Worm (Caenorhabditis elegans) whole organism, L4 larva: ENCODE measurements around the gene nlp-33.

ENCODE experiments used
- F44E2.7 ChIP-seq: fragments of 200-800 bp; sonication (Bioruptor generic); IDR thresholded peaks from 2 replicates; pipeline ENCODE4 v2.1.2; 2022; ENCODE audit warnings: missing genetic modification characterization, missing compliant biosample characterization
- ZK337.2 ChIP-seq: fragments of 200-800 bp; sonication (Bioruptor generic); IDR thresholded peaks from 2 replicates; pipeline ENCODE4 v1.3.6; 2022; ENCODE audit warnings: missing genetic modification reagents, missing genetic modification characterization, missing compliant biosample characterization
- aha-1 ChIP-seq: fragments of 150-350 bp; peaks from one replicate; lab custom pipeline; 2014; ENCODE audit warnings: missing biosample characterization, missing genetic modification characterization
- ces-1 ChIP-seq: fragments of 150-350 bp; sonication (generic microtip); optimal IDR thresholded peaks from 4 replicates; lab custom pipeline; 2014; ENCODE audit warnings: missing biosample characterization, missing genetic modification reagents, missing genetic modification characterization
- daf-19 ChIP-seq: fragments of 200-800 bp; sonication (Bioruptor generic); conservative IDR thresholded peaks from 2 replicates; pipeline ENCODE4 v1.3.6; 2022; ENCODE audit warnings: missing genetic modification characterization, missing compliant biosample characterization
- fos-1 ChIP-seq: fragments of 150-350 bp; optimal IDR thresholded peaks from 2 replicates; lab custom pipeline; 2014; ENCODE audit warnings: missing biosample characterization, missing genetic modification characterization
- lim-7 ChIP-seq: fragments of 200-800 bp; sonication (Bioruptor generic); IDR thresholded peaks from 2 replicates; pipeline ENCODE4 v1.3.6; 2022; ENCODE audit warnings: missing genetic modification characterization, missing compliant biosample characterization
- nhr-11 ChIP-seq: fragments of 150-350 bp; optimal IDR thresholded peaks from 2 replicates; lab custom pipeline; 2014; ENCODE audit warnings: missing biosample characterization, missing genetic modification characterization
- nhr-48 ChIP-seq: sonication (generic microtip); optimal IDR thresholded peaks from 2 replicates; lab custom pipeline; 2016; ENCODE audit warnings: mild to moderate bottlenecking, missing genetic modification characterization, missing compliant biosample characterization
- nhr-6 ChIP-seq: fragments of 150-350 bp; optimal IDR thresholded peaks from 2 replicates; lab custom pipeline; 2014; ENCODE audit warnings: missing biosample characterization, missing genetic modification characterization
- nhr-76 ChIP-seq: fragments of 150-350 bp; optimal IDR thresholded peaks from 2 replicates; lab custom pipeline; 2014; ENCODE audit warnings: missing biosample characterization, missing genetic modification characterization
- nhr-77 ChIP-seq: fragments of 150-350 bp; optimal IDR thresholded peaks from 2 replicates; lab custom pipeline; 2014; ENCODE audit warnings: missing biosample characterization, missing genetic modification characterization
- pqm-1 ChIP-seq: sonication (generic microtip); optimal IDR thresholded peaks from 2 replicates; lab custom pipeline; 2017; ENCODE audit warnings: missing biosample characterization, missing genetic modification characterization

ce11 chrV:11196631-11197258, 49.6 kb downstream of the nlp-33 start:
- TF ChIP-seq daf-19 (GFP tag; lab: Robert Waterston, UW), result no peak
- TF ChIP-seq fos-1 (tag; lab: Kevin White, UChicago), result no peak
- no peak for TF ChIP-seq nhr-11 (tag; lab: Kevin White, UChicago)
- TF ChIP-seq nhr-77 (tag; lab: Kevin White, UChicago), result no peak
- TF ChIP-seq ZK337.2, result no peak
- TF ChIP-seq pqm-1 (tag; lab: Kevin White, UChicago), result no peak
- no peak for TF ChIP-seq ces-1
- peak; percentile 97 for TF ChIP-seq aha-1 (tag; lab: Kevin White, UChicago)
- TF ChIP-seq nhr-76 (tag; lab: Kevin White, UChicago), result no peak
- TF ChIP-seq nhr-48 (tag; lab: Kevin White, UChicago), result no peak
- no peak for TF ChIP-seq lim-7 (GFP tag; lab: Robert Waterston, UW)
- no peak for TF ChIP-seq nhr-6 (tag; lab: Kevin White, UChicago)
- no peak for TF ChIP-seq F44E2.7
